Worm (Caenorhabditis elegans) whole organism, L1 larva: ENCODE measurements around the gene ets-7.

Experiments
- C04F5.9 ChIP-seq: sonication (generic microtip); optimal IDR thresholded peaks from 2 replicates; lab custom pipeline; 2016; ENCODE audit warnings: missing genetic modification characterization, missing compliant biosample characterization
- C16A3.4 ChIP-seq: fragments of 150-350 bp; optimal IDR thresholded peaks from 2 replicates; lab custom pipeline; 2014; ENCODE audit warnings: missing biosample characterization, missing genetic modification characterization
- aly-2 ChIP-seq: fragments of 150-350 bp; optimal IDR thresholded peaks from 2 replicates; lab custom pipeline; 2014; ENCODE audit warnings: missing biosample characterization, missing genetic modification characterization
- ceh-90 ChIP-seq: sonication (generic microtip); optimal IDR thresholded peaks from 2 replicates; lab custom pipeline; 2016; ENCODE audit warnings: missing genetic modification characterization, missing compliant biosample characterization
- ces-1 ChIP-seq: fragments of 150-350 bp; optimal IDR thresholded peaks from 2 replicates; lab custom pipeline; 2014; ENCODE audit warnings: missing biosample characterization, missing genetic modification reagents, missing genetic modification characterization
- dpl-1 ChIP-seq, 3 experiments: fragments of 150-350 bp in 2 of 3; sonication (generic microtip) in 1 of 3; optimal IDR thresholded peaks; 2 replicates each; lab custom pipeline; 2014 to 2017; ENCODE audit warnings: missing biosample characterization in 3 of 3, missing genetic modification characterization in 3 of 3, missing genetic modification reagents in 3 of 3
- efl-1 ChIP-seq, 4 experiments: fragments of 150-350 bp; optimal IDR thresholded peaks in 3 of 4; peaks in 1 of 4; 1 replicate in 1 of 4; 2 replicates in 3 of 4; lab custom pipeline; 2014; ENCODE audit warnings: missing biosample characterization in 2 of 4, missing genetic modification characterization in 2 of 4, missing genetic modification reagents in 2 of 4
- efl-3 ChIP-seq: fragments of 200-800 bp; sonication (Bioruptor generic); optimal IDR thresholded peaks from 2 replicates; lab custom pipeline; 2018; ENCODE audit warnings: mild to moderate bottlenecking, missing genetic modification characterization, missing compliant biosample characterization
- egl-13 ChIP-seq: sonication (generic microtip); optimal IDR thresholded peaks from 2 replicates; lab custom pipeline; 2016; ENCODE audit warnings: missing genotype, missing genetic modification reagents, missing genetic modification characterization, missing compliant biosample characterization
- elt-2 ChIP-seq: sonication (generic microtip); optimal IDR thresholded peaks from 2 replicates; lab custom pipeline; 2016; ENCODE audit warnings: missing genetic modification characterization, mild to moderate bottlenecking, inconsistent platforms, missing compliant biosample characterization, missing genetic modification reagents
- ets-5 ChIP-seq: fragments of 200-800 bp; sonication (Bioruptor generic); IDR thresholded peaks from 2 replicates; pipeline ENCODE4 v1.3.6; 2022; ENCODE audit warnings: missing genetic modification characterization, missing compliant biosample characterization
- hlh-4 ChIP-seq: sonication (generic microtip); optimal IDR thresholded peaks from 2 replicates; lab custom pipeline; 2016; ENCODE audit warnings: mild to moderate bottlenecking, missing genetic modification characterization, missing compliant biosample characterization
- hpl-2 ChIP-seq: fragments of 150-350 bp; optimal IDR thresholded peaks from 2 replicates; lab custom pipeline; 2014; ENCODE audit warnings: missing biosample characterization, missing genetic modification reagents, missing genetic modification characterization
- jun-1 ChIP-seq: fragments of 150-350 bp; optimal IDR thresholded peaks from 2 replicates; lab custom pipeline; 2014; ENCODE audit warnings: missing biosample characterization, missing genetic modification reagents, missing genetic modification characterization
- lin-13 ChIP-seq: fragments of 150-350 bp; optimal IDR thresholded peaks from 2 replicates; lab custom pipeline; 2014; ENCODE audit warnings: missing biosample characterization, missing genetic modification reagents, missing genetic modification characterization
- lin-14 ChIP-seq: fragments of 200-800 bp; sonication (Bioruptor generic); optimal IDR thresholded peaks from 2 replicates; lab custom pipeline; 2018; ENCODE audit warnings: mild to moderate bottlenecking, missing genetic modification characterization, moderate library complexity, missing compliant biosample characterization
- lin-15B ChIP-seq: fragments of 150-350 bp; sonication (generic microtip); optimal IDR thresholded peaks from 3 replicates; lab custom pipeline; 2014; ENCODE audit warnings: missing biosample characterization, missing genetic modification characterization
- lin-35 ChIP-seq, 2 experiments: fragments of 150-350 bp; optimal IDR thresholded peaks; 2 replicates each; lab custom pipeline; 2014; ENCODE audit warnings: missing biosample characterization in 2 of 2, missing genetic modification characterization in 2 of 2, missing genetic modification reagents in 2 of 2
- lin-39 ChIP-seq: fragments of 150-350 bp; optimal IDR thresholded peaks from 2 replicates; lab custom pipeline; 2014; ENCODE audit warnings: missing biosample characterization, missing genetic modification reagents, missing genetic modification characterization
- lir-3 ChIP-seq: sonication (generic microtip); optimal IDR thresholded peaks from 2 replicates; lab custom pipeline; 2016; ENCODE audit warnings: mild to moderate bottlenecking, missing genetic modification characterization, moderate library complexity, missing compliant biosample characterization; ENCODE audit not compliant: poor library complexity
- mdl-1 ChIP-seq, 2 experiments: fragments of 150-350 bp; optimal IDR thresholded peaks; 2 replicates each; lab custom pipeline; 2014 to 2017; ENCODE audit warnings: missing biosample characterization in 2 of 2, missing genetic modification characterization in 2 of 2, inconsistent platforms in 1 of 2
- mep-1 ChIP-seq: fragments of 150-350 bp; optimal IDR thresholded peaks from 2 replicates; lab custom pipeline; 2014; ENCODE audit warnings: missing biosample characterization, missing genetic modification characterization
- nhr-12 ChIP-seq: sonication (generic microtip); optimal IDR thresholded peaks from 2 replicates; lab custom pipeline; 2017; ENCODE audit warnings: missing biosample characterization, missing genetic modification characterization
- nhr-19 ChIP-seq: fragments of 200-800 bp; sonication (Bioruptor generic); conservative IDR thresholded peaks from 2 replicates; pipeline ENCODE4 v1.3.6; 2022; ENCODE audit warnings: missing genetic modification characterization, missing compliant biosample characterization
- nhr-237 ChIP-seq: fragments of 150-350 bp; optimal IDR thresholded peaks from 2 replicates; lab custom pipeline; 2014; ENCODE audit warnings: missing biosample characterization, missing genetic modification characterization
- nhr-47 ChIP-seq: sonication (generic microtip); optimal IDR thresholded peaks from 2 replicates; lab custom pipeline; 2016; ENCODE audit warnings: mild to moderate bottlenecking, missing genetic modification characterization, moderate library complexity, missing compliant biosample characterization
- nhr-76 ChIP-seq: sonication (generic microtip); optimal IDR thresholded peaks from 2 replicates; lab custom pipeline; 2017; ENCODE audit warnings: missing biosample characterization, missing genetic modification characterization
- nhr-90 ChIP-seq: sonication (generic microtip); optimal IDR thresholded peaks from 2 replicates; lab custom pipeline; 2016; ENCODE audit warnings: mild to moderate bottlenecking, missing genetic modification characterization, missing compliant biosample characterization; ENCODE audit not compliant: poor library complexity
- pqm-1 ChIP-seq: sonication (generic microtip); optimal IDR thresholded peaks from 3 replicates; lab custom pipeline; 2017; ENCODE audit warnings: missing biosample characterization, missing genetic modification characterization
- snpc-4 ChIP-seq: fragments of 150-350 bp; optimal IDR thresholded peaks from 2 replicates; lab custom pipeline; 2014; ENCODE audit warnings: missing biosample characterization, missing genetic modification characterization
- sptf-1 ChIP-seq: fragments of 150-350 bp; optimal IDR thresholded peaks from 2 replicates; lab custom pipeline; 2014; ENCODE audit warnings: missing biosample characterization, missing genetic modification characterization
- sup-37 ChIP-seq: fragments of 200-800 bp; sonication (Bioruptor generic); optimal IDR thresholded peaks from 2 replicates; lab custom pipeline; 2018; ENCODE audit warnings: mild to moderate bottlenecking, missing genetic modification characterization, missing compliant biosample characterization
- unc-130 ChIP-seq: fragments of 150-350 bp; optimal IDR thresholded peaks from 2 replicates; lab custom pipeline; 2017; ENCODE audit warnings: missing biosample characterization, missing genetic modification characterization, inconsistent platforms
- unc-86 ChIP-seq: sonication (generic microtip); optimal IDR thresholded peaks from 2 replicates; lab custom pipeline; 2016; ENCODE audit warnings: missing genetic modification characterization, missing compliant biosample characterization
- unc-98 ChIP-seq: fragments of 200-800 bp; sonication (Bioruptor generic); IDR thresholded peaks from 2 replicates; pipeline ENCODE4 v1.3.6; 2022; ENCODE audit warnings: missing genetic modification characterization, missing compliant biosample characterization
- zip-4 ChIP-seq: fragments of 200-800 bp; sonication (Bioruptor generic); optimal IDR thresholded peaks from 2 replicates; lab custom pipeline; 2018; ENCODE audit warnings: mild to moderate bottlenecking, missing genetic modification characterization, moderate library complexity, missing compliant biosample characterization
- ztf-4 ChIP-seq: fragments of 150-350 bp; optimal IDR thresholded peaks from 2 replicates; lab custom pipeline; 2014; ENCODE audit warnings: missing biosample characterization, missing genetic modification characterization

Gene ets-7

DNA sequence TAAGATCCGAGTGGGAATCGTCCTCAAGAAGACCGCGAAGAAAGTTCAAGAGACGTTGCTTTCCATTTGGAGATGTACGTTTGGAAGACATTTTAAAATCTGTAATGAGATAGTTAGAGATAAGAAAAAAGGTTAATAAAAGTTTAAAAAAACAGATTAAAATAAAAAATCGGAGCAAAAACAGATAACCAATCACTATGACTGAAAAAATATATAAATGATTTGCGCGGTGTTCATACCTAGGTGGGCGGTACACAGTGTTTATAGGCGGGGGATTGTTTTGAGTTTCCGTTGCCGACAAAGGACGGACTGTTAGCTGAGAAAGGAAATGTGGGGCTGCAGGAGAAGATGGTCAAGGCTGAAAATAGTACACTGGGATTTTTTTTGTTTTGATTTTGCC lies at the start of gene ets-7:
Gene ets-7 (minus strand): TSS at position 101 of the 400 bp plus-strand sequence.
- TF ChIP-seq pqm-1 (tag; lab: Kevin White, UChicago) (no peak), efl-1 (optimal IDR thresholded peaks at IDR 0.05; lab: Kevin White, UChicago) (no peak), efl-1 (GFP tag; optimal IDR thresholded peaks at IDR 0.05 in 1 of 2; lab: Kevin White, UChicago) (peak in 1 of 2 experiments; percentile 33), ceh-90 (tag; lab: Kevin White, UChicago) (no peak)

DNA sequence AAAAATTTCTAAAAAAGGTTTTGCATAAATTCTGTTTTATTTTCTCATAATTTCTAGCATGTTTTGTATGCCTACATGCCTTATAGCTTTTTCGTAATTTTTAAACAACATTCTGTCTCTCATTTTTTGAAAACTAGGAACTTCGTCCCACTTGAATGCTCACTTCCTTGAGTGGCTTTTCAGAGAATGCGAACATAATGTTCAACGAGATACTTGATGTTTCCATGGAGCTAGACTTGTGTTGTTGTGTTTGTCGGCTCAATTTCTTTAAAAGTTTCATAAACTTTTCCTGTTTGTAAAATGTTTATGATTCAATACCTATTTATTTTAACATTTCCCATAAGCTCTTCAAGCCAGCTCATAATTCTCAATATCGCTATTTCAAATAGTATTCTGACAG lies 46.3 kb upstream of the ets-7 start, which contains the start of gene clec-213:
Gene clec-213 (plus strand): TSS at position 301 of the 400 bp plus-strand sequence.
- no peak for TF ChIP-seq lin-15B (tag; lab: Kevin White, UChicago)
- no peak for TF ChIP-seq jun-1 (tag; lab: Kevin White, UChicago)
- TF ChIP-seq unc-130 (tag; lab: Kevin White, UChicago), result no peak
- TF ChIP-seq ets-5, result no peak
- no peak for TF ChIP-seq lir-3 (tag; lab: Kevin White, UChicago)
- no peak for TF ChIP-seq nhr-47 (tag; lab: Kevin White, UChicago)
- TF ChIP-seq nhr-237 (tag; lab: Kevin White, UChicago), result no peak
- no peak for TF ChIP-seq nhr-12 (tag; lab: Kevin White, UChicago)
- no peak for TF ChIP-seq aly-2 (tag; lab: Kevin White, UChicago)
- no peak for TF ChIP-seq mep-1 (tag; lab: Kevin White, UChicago)

DNA sequence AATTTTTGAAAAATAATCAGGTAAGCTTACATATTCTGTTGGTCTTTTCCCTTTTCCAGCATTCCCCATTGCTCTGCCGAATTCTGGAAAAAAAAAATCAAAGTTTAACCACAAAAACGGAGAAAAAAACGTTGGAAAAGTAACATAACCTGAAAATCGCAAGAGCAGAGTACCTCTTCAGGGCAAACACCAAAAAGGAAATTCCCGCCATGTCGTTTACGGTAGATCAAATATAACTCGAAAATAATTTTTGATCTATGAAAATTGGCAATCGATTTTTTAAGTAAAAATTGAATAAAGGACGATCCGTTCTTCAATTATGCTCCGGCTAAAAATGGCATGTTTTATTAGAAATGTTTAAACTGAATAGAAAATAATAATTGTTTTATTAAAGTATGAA lies 44.8 kb upstream of the ets-7 start, which contains the start of gene C50E3.11:
Gene C50E3.11 (minus strand): TSS at position 83 of the 400 bp plus-strand sequence.
- TF ChIP-seq ces-1 (GFP tag; lab: Kevin White, UChicago) (no peak), snpc-4 (tag; lab: Kevin White, UChicago) (no peak), lin-35 (GFP tag; optimal IDR thresholded peaks at IDR 0.05; lab: Kevin White, UChicago) (no peak), ztf-4 (tag; lab: Kevin White, UChicago) (no peak)

- TF ChIP-seq hpl-2 (GFP tag; lab: Kevin White, UChicago), result no peak
- TF ChIP-seq lin-13 (GFP tag; lab: Kevin White, UChicago), result no peak
- no peak for TF ChIP-seq egl-13 (tag; lab: Kevin White, UChicago)
- TF ChIP-seq lir-3 (tag; lab: Kevin White, UChicago), result no peak
- TF ChIP-seq hlh-4 (tag; lab: Kevin White, UChicago), result no peak
- TF ChIP-seq lin-39 (tag; lab: Kevin White, UChicago), result no peak
- TF ChIP-seq zip-4 (GFP tag; lab: Kevin White, UChicago), result no peak
- no peak for TF ChIP-seq sptf-1 (tag; lab: Kevin White, UChicago)
- TF ChIP-seq C16A3.4 (tag; lab: Kevin White, UChicago), result no peak
- no peak for TF ChIP-seq unc-86 (tag; lab: Kevin White, UChicago)
- no peak for TF ChIP-seq nhr-12 (tag; lab: Kevin White, UChicago)
- TF ChIP-seq nhr-76 (tag; lab: Kevin White, UChicago), result no peak
- TF ChIP-seq ztf-4 (tag; lab: Kevin White, UChicago), result no peak
- TF ChIP-seq mdl-1 (tag; optimal IDR thresholded peaks at IDR 0.05; lab: Kevin White, UChicago), result no peak
- no peak for TF ChIP-seq unc-98 (GFP tag; lab: Robert Waterston, UW)
- TF ChIP-seq C04F5.9 (tag; lab: Kevin White, UChicago), result no peak
- no peak for TF ChIP-seq mep-1 (tag; lab: Kevin White, UChicago)
Observed at ce11 chrV:7601443-7601842, 42.9 kb upstream of the ets-7 start, which contains the start of gene scl-26. Gene scl-26 (minus strand): TSS chrV:7601543.

- TF ChIP-seq zip-4 (GFP tag; lab: Kevin White, UChicago) (no peak), C16A3.4 (tag; lab: Kevin White, UChicago) (no peak), lin-14 (GFP tag; lab: Kevin White, UChicago) (no peak), elt-2 (tag; lab: Kevin White, UChicago) (no peak), nhr-237 (tag; lab: Kevin White, UChicago) (no peak), efl-3 (GFP tag; lab: Kevin White, UChicago) (no peak), dpl-1 (GFP tag; optimal IDR thresholded peaks at IDR 0.05; lab: Kevin White, UChicago) (no peak), sup-37 (GFP tag; lab: Kevin White, UChicago) (no peak), nhr-19 (GFP tag; lab: Robert Waterston, UW) (no peak), nhr-90 (no peak)
Observed at ce11 chrV:7600149-7600548, 41.6 kb upstream of the ets-7 start, which contains the start of gene C50E3.9. Gene C50E3.9 (minus strand): TSS chrV:7600249.
